Worm (Caenorhabditis elegans): ENCODE data around the gene parg-1.
A peak's percentile ranks its signal among the peaks of the same experiment; 100 is the strongest.

Gene parg-1

ce11 chrIV:8782172-8782571 is 36.1 kb downstream of the parg-1 start (continued):
- TF ChIP-seq mdl-1 (tag; optimal IDR thresholded peaks at IDR 0.05) (peak in 1 of 2 experiments; percentile 85), nhr-47 (tag; optimal IDR thresholded peaks at IDR 0.05) (peak; percentile 68), unc-30 (tag; optimal IDR thresholded peaks at IDR 0.05) (no peak), fkh-8 (tag; optimal IDR thresholded peaks at IDR 0.05) (no peak), jun-1 (tag; optimal IDR thresholded peaks at IDR 0.05) (peak; percentile 75), ceh-63 (GFP tag; optimal IDR thresholded peaks at IDR 0.05) (no peak), C34B4.2 (tag; optimal IDR thresholded peaks at IDR 0.05) (no peak), snu-23 (GFP tag; optimal IDR thresholded peaks at IDR 0.05) (peak; percentile 84), tbx-2 (tag; optimal IDR thresholded peaks at IDR 0.05) (peak; percentile 58), skn-1 (tag; optimal IDR thresholded peaks at IDR 0.05) (peak; percentile 49), ets-5 (GFP tag; IDR thresholded peaks at IDR 0.05) (no peak), ztf-4 (tag; optimal IDR thresholded peaks at IDR 0.05) (peak; percentile 47), elt-3 (tag; optimal IDR thresholded peaks at IDR 0.05) (peak in 2 of 6 experiments; percentile 35 to 56), nhr-76 (tag; optimal IDR thresholded peaks at IDR 0.05) (no peak), grh-1 (GFP tag; IDR thresholded peaks at IDR 0.05) (no peak), nhr-237 (tag; optimal IDR thresholded peaks at IDR 0.05) (peak; percentile 32), ztf-11 (tag; optimal IDR thresholded peaks at IDR 0.05) (peak in 1 of 2 experiments; percentile 31), xbp-1 (tag; optimal IDR thresholded peaks at IDR 0.05) (peak; percentile 61), nhr-11 (tag; optimal IDR thresholded peaks at IDR 0.05) (no peak), lin-14 (GFP tag; optimal IDR thresholded peaks at IDR 0.05) (peak; percentile 97), irx-1 (tag; optimal IDR thresholded peaks at IDR 0.05) (peak; percentile 62), hpl-2 (GFP tag; optimal IDR thresholded peaks at IDR 0.05) (peak; percentile 46), pag-3 (tag; optimal IDR thresholded peaks at IDR 0.05; ENCODE audit: borderline replicate concordance, insufficient read depth) (peak; percentile 78), mef-2 (tag; optimal IDR thresholded peaks at IDR 0.05) (no peak), lin-39 (tag; optimal IDR thresholded peaks at IDR 0.05) (no peak), nhr-77 (tag; optimal IDR thresholded peaks at IDR 0.05) (peak; percentile 75), aly-2 (tag; optimal IDR thresholded peaks at IDR 0.05) (no peak), egl-27 (tag; optimal IDR thresholded peaks at IDR 0.05) (peak; percentile 28 to 56), nhr-90 (tag; optimal IDR thresholded peaks at IDR 0.05; ENCODE audit: poor library complexity) (peak; percentile 63), ceh-8 (GFP tag; optimal IDR thresholded peaks at IDR 0.05) (no peak), unc-98 (GFP tag; IDR thresholded peaks at IDR 0.05) (no peak), nhr-19 (GFP tag; conservative IDR thresholded peaks at IDR 0.05) (peak; percentile 62), C04F5.9 (tag; optimal IDR thresholded peaks at IDR 0.05) (no peak), ces-1 (GFP tag; optimal IDR thresholded peaks at IDR 0.05) (no peak), lir-3 (tag; optimal IDR thresholded peaks at IDR 0.05; ENCODE audit: poor library complexity) (peak; percentile 30), aha-1 (tag; optimal IDR thresholded peaks at IDR 0.05) (no peak), tlp-1 (tag; optimal IDR thresholded peaks at IDR 0.05) (no peak), elt-2 (tag; optimal IDR thresholded peaks at IDR 0.05) (peak; percentile 43), efl-3 (GFP tag; optimal IDR thresholded peaks at IDR 0.05) (no peak), ama-1 (optimal IDR thresholded peaks at IDR 0.05) (no peak), mep-1 (tag; optimal IDR thresholded peaks at IDR 0.05) (peak; percentile 80), dsc-1 (tag; optimal IDR thresholded peaks at IDR 0.05) (peak; percentile 27), ceh-90 (tag; optimal IDR thresholded peaks at IDR 0.05) (no peak), nhr-71 (tag; optimal IDR thresholded peaks at IDR 0.05) (peak; percentile 86), dpl-1 (GFP tag; optimal IDR thresholded peaks at IDR 0.05) (peak; percentile 40 to 59 (median 53)), nhr-20 (tag; optimal IDR thresholded peaks at IDR 0.05) (peak; percentile 81), alr-1 (tag; optimal IDR thresholded peaks at IDR 0.05; ENCODE audit: borderline replicate concordance) (no peak), fos-1 (tag; optimal IDR thresholded peaks at IDR 0.05) (no peak), lin-13 (GFP tag; optimal IDR thresholded peaks at IDR 0.05) (peak; percentile 39), nhr-28 (tag; optimal IDR thresholded peaks at IDR 0.05) (no peak), hlh-17 (GFP tag; optimal IDR thresholded peaks at IDR 0.05; ENCODE audit: borderline replicate concordance) (no peak), sox-4 (tag; optimal IDR thresholded peaks at IDR 0.05) (no peak), unc-130 (tag; optimal IDR thresholded peaks at IDR 0.05) (no peak)

Data from whole organism, L1 larva.